Worm (Caenorhabditis elegans) whole organism, midembryonic: ENCODE measurements around the gene gtf-2E2.
A peak's percentile ranks its signal among the peaks of the same experiment; 100 is the strongest.
"Not testable (repeated sequence)": the region's sequence is repeated elsewhere in the genome, so short reads cannot be mapped to it uniquely, and the experiment has no call there.

ENCODE experiments used
- T22C8.4 ChIP-seq: fragments of 200-800 bp; sonication (Bioruptor generic); IDR thresholded peaks from 2 replicates; pipeline ENCODE4 v1.3.6; 2022; ENCODE audit warnings: missing genetic modification characterization, missing compliant biosample characterization
- cog-1 ChIP-seq: sonication (generic microtip); optimal IDR thresholded peaks from 2 replicates; lab custom pipeline; 2016; ENCODE audit warnings: missing genetic modification characterization, missing compliant biosample characterization
- flt-1 ChIP-seq: fragments of 200-800 bp; sonication (Bioruptor generic); IDR thresholded peaks from 2 replicates; pipeline ENCODE4 v1.3.6; 2022; ENCODE audit warnings: missing genetic modification characterization, missing compliant biosample characterization
- klf-2 ChIP-seq: fragments of 200-800 bp; sonication (Bioruptor generic); conservative IDR thresholded peaks from 2 replicates; pipeline ENCODE4 v1.3.6; 2022; ENCODE audit warnings: missing genetic modification reagents, missing genetic modification characterization, missing compliant biosample characterization
- med-1 ChIP-seq: sonication (generic microtip); optimal IDR thresholded peaks from 2 replicates; lab custom pipeline; 2017; ENCODE audit warnings: missing genetic modification characterization, mild to moderate bottlenecking, missing compliant biosample characterization, antibody characterized with exemption, missing genetic modification reagents; ENCODE audit not compliant: insufficient read depth
- ref-1 ChIP-seq: fragments of 200-800 bp; sonication (Bioruptor generic); conservative IDR thresholded peaks from 2 replicates; pipeline ENCODE4 v1.3.6; 2022; ENCODE audit warnings: missing genetic modification reagents, missing genetic modification characterization, missing compliant biosample characterization
- tab-1 ChIP-seq: fragments of 200-800 bp; sonication (Bioruptor generic); IDR thresholded peaks from 2 replicates; pipeline ENCODE4 v1.3.6; 2022; ENCODE audit warnings: missing genetic modification characterization, missing compliant biosample characterization
- ztf-23 ChIP-seq: fragments of 200-800 bp; sonication (Bioruptor generic); IDR thresholded peaks from 2 replicates; pipeline ENCODE4 v1.3.6; 2022; ENCODE audit warnings: missing genetic modification reagents, missing genetic modification characterization, missing compliant biosample characterization
- ztf-29 ChIP-seq: fragments of 200-800 bp; sonication (Bioruptor generic); IDR thresholded peaks from 2 replicates; pipeline ENCODE4 v1.3.6; 2022; ENCODE audit warnings: missing genetic modification reagents, missing genetic modification characterization, missing compliant biosample characterization

gtf-2E2 gene

ce11 chrII:11571260-11571854 lies 29.1 kb upstream of the gtf-2E2 start, which contains the start of gene F54D5.3:
TSS of gene F54D5.3 (plus strand) at chrII:11571805.
- TF ChIP-seq ref-1 (GFP tag; lab: Robert Waterston, UW), result no peak
- no peak for TF ChIP-seq cog-1 (tag; lab: Kevin White, UChicago)
- no peak for TF ChIP-seq med-1
- no peak for TF ChIP-seq T22C8.4 (GFP tag; lab: Robert Waterston, UW)
- no peak for TF ChIP-seq ztf-29 (GFP tag; lab: Robert Waterston, UW)
- TF ChIP-seq klf-2, result no peak
- TF ChIP-seq ztf-23 (GFP tag; lab: Robert Waterston, UW), result no peak
- no peak for TF ChIP-seq flt-1 (GFP tag; lab: Robert Waterston, UW)
- TF ChIP-seq tab-1 (GFP tag; lab: Robert Waterston, UW), result no peak

ce11 chrII:11569213-11569868 lies 27.0 kb upstream of the gtf-2E2 start, which contains the start of the genes F54D5.23 and F54D5.4:
TSS of gene F54D5.23 (minus strand) at chrII:11569287.
TSS of gene F54D5.4 (plus strand) at chrII:11569818.
- TF ChIP-seq flt-1 (GFP tag; lab: Robert Waterston, UW) (no peak), tab-1 (GFP tag; lab: Robert Waterston, UW) (no peak), ztf-23 (GFP tag; lab: Robert Waterston, UW) (no peak), ztf-29 (GFP tag; lab: Robert Waterston, UW) (no peak), cog-1 (tag; lab: Kevin White, UChicago) (no peak), T22C8.4 (GFP tag; lab: Robert Waterston, UW) (no peak), ref-1 (GFP tag; lab: Robert Waterston, UW) (no peak), med-1 (no peak), klf-2 (no peak)

- TF ChIP-seq ztf-29 (GFP tag; lab: Robert Waterston, UW) (no peak), klf-2 (no peak), ref-1 (GFP tag; lab: Robert Waterston, UW) (no peak), cog-1 (tag; lab: Kevin White, UChicago) (no peak), T22C8.4 (GFP tag; lab: Robert Waterston, UW) (no peak), ztf-23 (GFP tag; lab: Robert Waterston, UW) (no peak), tab-1 (GFP tag; lab: Robert Waterston, UW) (no peak), med-1 (no peak), flt-1 (GFP tag; lab: Robert Waterston, UW) (no peak)
Observed at ce11 chrII:11568670-11569069, 26.4 kb upstream of the gtf-2E2 start.

- TF ChIP-seq flt-1 (GFP tag; lab: Robert Waterston, UW) (peak; percentile 72; the same call in 1 of the 2 replicates), cog-1 (tag; lab: Kevin White, UChicago) (peak; percentile 70), T22C8.4 (GFP tag; lab: Robert Waterston, UW) (no peak), klf-2 (no peak), med-1 (no peak), tab-1 (GFP tag; lab: Robert Waterston, UW) (0 out of 2 replicates have a peak, but pooled peaks have one; percentile 65), ref-1 (GFP tag; lab: Robert Waterston, UW) (no peak), ztf-23 (GFP tag; lab: Robert Waterston, UW) (peak; percentile 47; the same call in 1 of the 2 replicates), ztf-29 (GFP tag; lab: Robert Waterston, UW) (no peak)
Observed at ce11 chrII:11566970-11567711, 24.8 kb upstream of the gtf-2E2 start, which contains the start of gene F54D5.5. TSS of gene F54D5.5 (minus strand) at chrII:11567020.

ce11 chrII:11564127-11564526 lies 21.8 kb upstream of the gtf-2E2 start, which contains the start of gene F54D5.15:
TSS of gene F54D5.15 (minus strand) at chrII:11564227.
- TF ChIP-seq med-1 (no peak), cog-1 (tag; lab: Kevin White, UChicago) (no peak), tab-1 (GFP tag; lab: Robert Waterston, UW) (no peak), ztf-29 (GFP tag; lab: Robert Waterston, UW) (no peak), flt-1 (GFP tag; lab: Robert Waterston, UW) (no peak), ref-1 (GFP tag; lab: Robert Waterston, UW) (no peak), klf-2 (no peak), T22C8.4 (GFP tag; lab: Robert Waterston, UW) (no peak), ztf-23 (GFP tag; lab: Robert Waterston, UW) (no peak)

- TF ChIP-seq cog-1 (tag; lab: Kevin White, UChicago), result no peak
- no peak for TF ChIP-seq tab-1 (GFP tag; lab: Robert Waterston, UW)
- no peak for TF ChIP-seq klf-2
- no peak for TF ChIP-seq ref-1 (GFP tag; lab: Robert Waterston, UW)
Observed at ce11 chrII:11556338-11556737, 14.0 kb upstream of the gtf-2E2 start, which contains the start of gene F54D5.17. TSS of gene F54D5.17 (plus strand) at chrII:11556638.

ce11 chrII:11555634-11556033 lies 13.3 kb upstream of the gtf-2E2 start, which contains the start of gene F54D5.24:
TSS of gene F54D5.24 (plus strand) at chrII:11555949.
- TF ChIP-seq klf-2, result no peak
- peak; percentile 25; the same call in 1 of the 2 replicates for TF ChIP-seq ztf-29 (GFP tag; lab: Robert Waterston, UW)

- TF ChIP-seq cog-1 (tag; lab: Kevin White, UChicago); T22C8.4 (GFP tag; lab: Robert Waterston, UW); ztf-23 (GFP tag; lab: Robert Waterston, UW): not testable (repeated sequence)
Observed at ce11 chrII:11551981-11552380, 9.7 kb upstream of the gtf-2E2 start, which contains the start of gene dhgd-1. TSS of gene dhgd-1 (minus strand) at chrII:11552081.

- no peak for TF ChIP-seq ztf-23 (GFP tag; lab: Robert Waterston, UW)
- 0 out of 2 replicates have a peak, but pooled peaks have one; percentile 13 for TF ChIP-seq flt-1 (GFP tag; lab: Robert Waterston, UW)
- TF ChIP-seq klf-2, result no peak
- no peak for TF ChIP-seq med-1
Observed at ce11 chrII:11547254-11547687, 5.0 kb upstream of the gtf-2E2 start, which contains the start of gene F54D5.7. TSS of gene F54D5.7 (plus strand) at chrII:11547517.
